Worm (Caenorhabditis elegans): ENCODE results near the gene C03B1.1.

- TF ChIP-seq dao-5 (tag; optimal IDR thresholded peaks at IDR 0.05), result no peak
- TF ChIP-seq him-1 (tag; optimal IDR thresholded peaks at IDR 0.05), result no peak
These were observed 24.5 kb upstream of the C03B1.1 start, which contains the start of gene C03B1.6 for ce11 chrX:6350016-6350415.
